Fruit fly (Drosophila melanogaster): ENCODE results near the gene Larp4B.

Larp4B gene

dm6 chr3L:3266306-3266705 lies 41.7 kb downstream of the Larp4B start:
- TF ChIP-seq Hr78 (GFP tag; optimal IDR thresholded peaks at IDR 0.05) = no peak
- no peak for TF ChIP-seq dsf (GFP tag; optimal IDR thresholded peaks at IDR 0.05; ENCODE audit: borderline replicate concordance)
- TF ChIP-seq psq (GFP tag; optimal IDR thresholded peaks at IDR 0.05) = no peak
- TF ChIP-seq br (GFP tag; optimal IDR thresholded peaks at IDR 0.05) = no peak
- no peak for TF ChIP-seq fru (GFP tag; optimal IDR thresholded peaks at IDR 0.05)
- TF ChIP-seq CG9705 (GFP tag; optimal IDR thresholded peaks at IDR 0.05) = no peak
- TF ChIP-seq woc (GFP tag; optimal IDR thresholded peaks at IDR 0.05) = no peak
- TF ChIP-seq sage (GFP tag; optimal IDR thresholded peaks at IDR 0.05) = no peak
- TF ChIP-seq Jra (GFP tag; optimal IDR thresholded peaks at IDR 0.05) = no peak
- TF ChIP-seq h (GFP tag; optimal IDR thresholded peaks at IDR 0.05) = no peak
- TF ChIP-seq N (GFP tag; optimal IDR thresholded peaks at IDR 0.05) = no peak
- no peak for TF ChIP-seq Sp1 (GFP tag; optimal IDR thresholded peaks at IDR 0.05)
- TF ChIP-seq Dif (GFP tag; optimal IDR thresholded peaks at IDR 0.05; ENCODE audit: partially characterized antibody) = no peak

- no peak for TF ChIP-seq HLH106 (tag; optimal IDR thresholded peaks at IDR 0.05)
- TF ChIP-seq CrebA (GFP tag; optimal IDR thresholded peaks at IDR 0.05; ENCODE audit: borderline replicate concordance) = no peak
- TF ChIP-seq Hnf4 (GFP tag; optimal IDR thresholded peaks at IDR 0.05) = no peak
- TF ChIP-seq Hr78 (GFP tag; optimal IDR thresholded peaks at IDR 0.05) = no peak
- TF ChIP-seq br (GFP tag; optimal IDR thresholded peaks at IDR 0.05) = no peak
- TF ChIP-seq usp (GFP tag; optimal IDR thresholded peaks at IDR 0.05) = no peak
- TF ChIP-seq tai (GFP tag; optimal IDR thresholded peaks at IDR 0.05) = no peak
- TF ChIP-seq Hr83 (GFP tag; optimal IDR thresholded peaks at IDR 0.05; ENCODE audit: poor library complexity, severe bottlenecking) = no peak
- no peak for TF ChIP-seq Mio (GFP tag; optimal IDR thresholded peaks at IDR 0.05)
- TF ChIP-seq dsf (GFP tag; optimal IDR thresholded peaks at IDR 0.05; ENCODE audit: borderline replicate concordance) = no peak
- no peak for TF ChIP-seq Dfd (GFP tag; optimal IDR thresholded peaks at IDR 0.05)
Observed at dm6 chr3L:3268161-3268560, 43.5 kb downstream of the Larp4B start, which contains the start of gene CG34265. Gene CG34265 (plus strand): TSS chr3L:3268461.

- TF ChIP-seq Sp1 (GFP tag; optimal IDR thresholded peaks at IDR 0.05) (no peak), Vsx2 (GFP tag; optimal IDR thresholded peaks at IDR 0.05; ENCODE audit: partially characterized antibody) (no peak), HLH106 (tag; optimal IDR thresholded peaks at IDR 0.05) (no peak), Hr78 (GFP tag; optimal IDR thresholded peaks at IDR 0.05) (no peak), lola (GFP tag; optimal IDR thresholded peaks at IDR 0.05) (no peak), Rel (GFP tag; optimal IDR thresholded peaks at IDR 0.05) (no peak), Rel (tag; optimal IDR thresholded peaks at IDR 0.05) (no peak), tai (GFP tag; optimal IDR thresholded peaks at IDR 0.05) (no peak), woc (GFP tag; optimal IDR thresholded peaks at IDR 0.05) (no peak), Dif (GFP tag; optimal IDR thresholded peaks at IDR 0.05; ENCODE audit: partially characterized antibody) (no peak), usp (GFP tag; optimal IDR thresholded peaks at IDR 0.05) (no peak)
Observed at dm6 chr3L:3270736-3271135, 46.1 kb downstream of the Larp4B start, which contains the start of gene CG14960. Gene CG14960 (plus strand): TSS chr3L:3271036.

- no peak for TF ChIP-seq GATAd (GFP tag; optimal IDR thresholded peaks at IDR 0.05)
- TF ChIP-seq pan (optimal IDR thresholded peaks at IDR 0.05) = no peak
- no peak for TF ChIP-seq dl (GFP tag; optimal IDR thresholded peaks at IDR 0.05; ENCODE audit: insufficient read depth in 1 of 2, partially characterized antibody in 2 of 2)
- TF ChIP-seq Rel (GFP tag; optimal IDR thresholded peaks at IDR 0.05) = no peak
- peak; percentile 8 for TF ChIP-seq Rel (tag; optimal IDR thresholded peaks at IDR 0.05)
- TF ChIP-seq Sp1 (GFP tag; optimal IDR thresholded peaks at IDR 0.05) = no peak
- no peak for TF ChIP-seq CG32264 (GFP tag; optimal IDR thresholded peaks at IDR 0.05)
- TF ChIP-seq OdsH (GFP tag; optimal IDR thresholded peaks at IDR 0.05) = no peak
Observed at dm6 chr3L:3274463-3275177, 50.0 kb downstream of the Larp4B start.

- TF ChIP-seq dl (GFP tag; optimal IDR thresholded peaks at IDR 0.05; ENCODE audit: insufficient read depth in 1 of 2, partially characterized antibody in 2 of 2) (no peak), woc (GFP tag; optimal IDR thresholded peaks at IDR 0.05) (no peak), br (GFP tag; optimal IDR thresholded peaks at IDR 0.05) (no peak), dmrt93B (GFP tag; optimal IDR thresholded peaks at IDR 0.05) (no peak), rgr (GFP tag; optimal IDR thresholded peaks at IDR 0.05) (no peak), Dif (GFP tag; optimal IDR thresholded peaks at IDR 0.05; ENCODE audit: partially characterized antibody) (no peak), OdsH (GFP tag; optimal IDR thresholded peaks at IDR 0.05) (no peak), lola (GFP tag; optimal IDR thresholded peaks at IDR 0.05) (no peak), Myc (optimal IDR thresholded peaks at IDR 0.05) (peak; percentile 45), Hr78 (GFP tag; optimal IDR thresholded peaks at IDR 0.05) (no peak), brk (GFP tag; optimal IDR thresholded peaks at IDR 0.05) (no peak), Vsx2 (GFP tag; optimal IDR thresholded peaks at IDR 0.05; ENCODE audit: partially characterized antibody) (peak; percentile 73), Dfd (GFP tag; optimal IDR thresholded peaks at IDR 0.05) (no peak), N (GFP tag; optimal IDR thresholded peaks at IDR 0.05) (peak; percentile 29)
Observed at dm6 chr3L:3276930-3277329, 52.3 kb downstream of the Larp4B start.
